Worm (Caenorhabditis elegans): ENCODE data around the gene famh-136.

DNA sequence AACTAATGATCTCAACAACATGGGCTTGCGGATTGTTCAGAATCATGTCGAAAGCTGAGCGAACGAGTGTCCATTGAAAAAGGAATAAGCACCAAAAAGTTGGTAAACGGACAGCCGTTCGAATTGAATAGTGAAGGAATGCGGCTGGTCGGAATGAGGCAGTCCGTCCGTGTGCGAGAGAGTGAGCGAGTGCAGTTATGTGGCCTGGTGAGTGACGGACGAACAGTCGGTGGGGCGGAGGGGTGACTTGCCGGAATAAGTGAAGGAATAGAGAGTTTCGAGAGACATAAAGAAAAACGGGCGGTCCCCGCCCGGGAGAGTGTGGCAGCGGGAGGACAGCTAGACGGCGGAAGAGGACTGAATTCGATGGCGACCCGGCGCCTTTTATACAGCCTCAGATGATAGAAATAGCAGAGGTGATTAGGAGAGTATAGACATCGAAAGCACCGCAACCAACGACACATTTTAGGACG lies 22.2 kb upstream of the famh-136 start:
- TF ChIP-seq fos-1 (tag; optimal IDR thresholded peaks at IDR 0.05) (peak; percentile 84), elt-1 (tag; optimal IDR thresholded peaks at IDR 0.05) (no peak), unc-39 (tag; optimal IDR thresholded peaks at IDR 0.05) (no peak), nhr-77 (tag; optimal IDR thresholded peaks at IDR 0.05) (peak; percentile 18), nhr-12 (tag; optimal IDR thresholded peaks at IDR 0.05) (no peak), ZK546.5 (tag; optimal IDR thresholded peaks at IDR 0.05) (no peak), snpc-4 (tag; optimal IDR thresholded peaks at IDR 0.05) (peak; percentile 3), dmd-4 (tag; optimal IDR thresholded peaks at IDR 0.05) (no peak), ztf-11 (tag; optimal IDR thresholded peaks at IDR 0.05) (no peak)

Measured in whole organism, L2 larva.